Worm (Caenorhabditis elegans) whole organism, L2 larva: ENCODE results near the gene F58E6.6.

Source experiments
- Y55F3AM.14 ChIP-seq: fragments of 200-800 bp; sonication (Bioruptor generic); optimal IDR thresholded peaks from 2 replicates; lab custom pipeline; 2018; ENCODE audit warnings: mild to moderate bottlenecking, missing genetic modification characterization, missing compliant biosample characterization
- ZK546.5 ChIP-seq: sonication (generic microtip); optimal IDR thresholded peaks from 2 replicates; lab custom pipeline; 2017; ENCODE audit warnings: missing biosample characterization, missing genetic modification characterization
- ama-1 ChIP-seq: fragments of 150-350 bp; optimal IDR thresholded peaks from 2 replicates; lab custom pipeline; 2018; ENCODE audit warnings: inconsistent platforms
- ceh-82 ChIP-seq: fragments of 150-350 bp; optimal IDR thresholded peaks from 2 replicates; lab custom pipeline; 2014; ENCODE audit warnings: missing biosample characterization, missing genetic modification characterization
- fos-1 ChIP-seq: fragments of 150-350 bp; optimal IDR thresholded peaks from 2 replicates; lab custom pipeline; 2014; ENCODE audit warnings: missing biosample characterization, missing genetic modification characterization
- mdl-1 ChIP-seq, 2 experiments: fragments of 150-350 bp in 1 of 2; sonication (generic microtip) in 1 of 2; optimal IDR thresholded peaks; 2 replicates each; lab custom pipeline; 2017; ENCODE audit warnings: missing biosample characterization in 2 of 2, missing genetic modification characterization in 2 of 2
- nhr-77 ChIP-seq: fragments of 150-350 bp; optimal IDR thresholded peaks from 2 replicates; lab custom pipeline; 2014; ENCODE audit warnings: missing biosample characterization, missing genetic modification characterization
- skn-1 ChIP-seq: sonication (generic microtip); optimal IDR thresholded peaks from 2 replicates; lab custom pipeline; 2017; ENCODE audit warnings: missing biosample characterization, missing genetic modification characterization
- snpc-4 ChIP-seq: fragments of 150-350 bp; optimal IDR thresholded peaks from 2 replicates; lab custom pipeline; 2014; ENCODE audit warnings: missing biosample characterization, missing genetic modification characterization
- unc-62 ChIP-seq: fragments of 150-350 bp; optimal IDR thresholded peaks from 2 replicates; lab custom pipeline; 2014; ENCODE audit warnings: missing biosample characterization, missing genetic modification reagents, missing genetic modification characterization
- ztf-11 ChIP-seq: sonication (generic microtip); optimal IDR thresholded peaks from 2 replicates; lab custom pipeline; 2017; ENCODE audit warnings: missing biosample characterization, missing genetic modification characterization

DNA sequence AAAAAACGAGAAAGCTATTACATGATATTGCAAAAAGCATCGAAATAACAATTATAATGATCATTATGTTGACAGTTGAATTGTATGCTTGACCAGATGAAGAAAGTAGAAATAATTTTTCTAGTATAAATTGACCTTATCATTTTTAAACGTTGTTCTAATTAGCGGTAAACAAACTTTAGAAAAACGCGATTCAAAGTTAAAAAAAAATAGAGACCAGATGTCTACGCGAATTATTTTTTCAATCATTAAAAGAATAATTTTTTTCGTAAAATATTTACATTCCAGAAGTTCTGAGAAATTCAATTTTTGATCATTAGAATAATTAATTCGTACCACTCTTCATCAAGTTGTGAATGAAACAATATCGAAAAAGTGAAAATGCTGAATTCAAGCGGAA is 49.1 kb upstream of the F58E6.6 start, which contains the start of gene F46B6.10:
- TF ChIP-seq Y55F3AM.14 (GFP tag; lab: Kevin White, UChicago) (no peak), ztf-11 (tag; lab: Kevin White, UChicago) (no peak), nhr-77 (tag; lab: Kevin White, UChicago) (no peak), ceh-82 (tag; lab: Kevin White, UChicago) (no peak), unc-62 (no peak), mdl-1 (tag; optimal IDR thresholded peaks at IDR 0.05; lab: Kevin White, UChicago) (no peak), snpc-4 (tag; lab: Kevin White, UChicago) (no peak), ama-1 (lab: Kevin White, UChicago) (no peak), ZK546.5 (no peak), fos-1 (tag; lab: Kevin White, UChicago) (no peak), skn-1 (tag; lab: Kevin White, UChicago) (no peak)
